Worm (Caenorhabditis elegans): ENCODE data around the gene moma-1.

moma-1 gene

ce11 chrIII:833711-834442 lies 18.3 kb downstream of the moma-1 start (continued):
- TF ChIP-seq nhr-77 (tag; optimal IDR thresholded peaks at IDR 0.05), result peak; percentile 98

- TF ChIP-seq duxl-1 (tag; optimal IDR thresholded peaks at IDR 0.05; ENCODE audit: poor library complexity) (no peak), zfp-2 (tag; optimal IDR thresholded peaks at IDR 0.05) (no peak), nhr-28 (tag; optimal IDR thresholded peaks at IDR 0.05) (peak; percentile 91), nhr-25 (tag; optimal IDR thresholded peaks at IDR 0.05; ENCODE audit: borderline replicate concordance, insufficient read depth) (no peak), saeg-2 (GFP tag; IDR thresholded peaks at IDR 0.05) (no peak), dpl-1 (GFP tag; optimal IDR thresholded peaks at IDR 0.05) (no peak), pqm-1 (tag; optimal IDR thresholded peaks at IDR 0.05) (peak; percentile 84), unc-62 (GFP tag; optimal IDR thresholded peaks at IDR 0.05 in 1 of 2) (peak in 1 of 2 experiments; percentile 79), unc-62 (tag; optimal IDR thresholded peaks at IDR 0.05) (no peak), hlh-30 (tag; optimal IDR thresholded peaks at IDR 0.05; ENCODE audit: insufficient read depth) (peak; percentile 74), php-3 (GFP tag; IDR thresholded peaks at IDR 0.05) (peak; percentile 64), ceh-28 (tag; optimal IDR thresholded peaks at IDR 0.05) (no peak), ces-1 (GFP tag; optimal IDR thresholded peaks at IDR 0.05) (no peak), nhr-6 (tag; optimal IDR thresholded peaks at IDR 0.05) (peak; percentile 83), sdz-12 (GFP tag; optimal IDR thresholded peaks at IDR 0.05) (no peak), F49E8.2 (tag; optimal IDR thresholded peaks at IDR 0.05; ENCODE audit: borderline replicate concordance) (no peak), lin-39 (tag; optimal IDR thresholded peaks at IDR 0.05) (no peak), mxl-3 (GFP tag; optimal IDR thresholded peaks at IDR 0.05) (peak; percentile 32), madf-9 (GFP tag; conservative IDR thresholded peaks at IDR 0.05) (no peak), ctbp-1 (GFP tag; IDR thresholded peaks at IDR 0.05) (no peak), lin-1 (GFP tag; IDR thresholded peaks at IDR 0.05) (peak; percentile 72; the same call in 1 of the 2 replicates), Y105C5A.15 (GFP tag; IDR thresholded peaks at IDR 0.05) (no peak), snpc-1.2 (GFP tag; IDR thresholded peaks at IDR 0.05) (no peak), rbr-2 (tag; optimal IDR thresholded peaks at IDR 0.05) (no peak), snpc-4 (tag; optimal IDR thresholded peaks at IDR 0.05) (no peak), T20F7.1 (GFP tag; optimal IDR thresholded peaks at IDR 0.05) (peak; percentile 38), D1046.2 (GFP tag; IDR thresholded peaks at IDR 0.05) (no peak), ZK337.2 (GFP tag; IDR thresholded peaks at IDR 0.05) (no peak), skn-1 (tag; optimal IDR thresholded peaks at IDR 0.05) (no peak), nhr-11 (tag; optimal IDR thresholded peaks at IDR 0.05) (peak; percentile 33), ztf-7 (tag; optimal IDR thresholded peaks at IDR 0.05) (peak; percentile 7), aly-2 (tag; optimal IDR thresholded peaks at IDR 0.05) (no peak), nhr-237 (tag; optimal IDR thresholded peaks at IDR 0.05) (no peak), fos-1 (tag; optimal IDR thresholded peaks at IDR 0.05) (no peak), ceh-20 (GFP tag; IDR thresholded peaks at IDR 0.05) (no peak), nhr-102 (tag; optimal IDR thresholded peaks at IDR 0.05) (peak; percentile 29), dmd-6 (GFP tag; IDR thresholded peaks at IDR 0.05) (peak; percentile 90), ama-1 (optimal IDR thresholded peaks at IDR 0.05) (no peak), mdt-29 (GFP tag; IDR thresholded peaks at IDR 0.05) (no peak), tra-1 (GFP tag; IDR thresholded peaks at IDR 0.05) (0 out of 2 replicates have a peak, but pooled peaks have one; percentile 41), lin-15B (tag; optimal IDR thresholded peaks at IDR 0.05) (no peak), spr-3 (GFP tag; optimal IDR thresholded peaks at IDR 0.05) (no peak), pha-4 (GFP tag; IDR thresholded peaks at IDR 0.05) (no peak), pha-4 (tag; optimal IDR thresholded peaks at IDR 0.05) (peak; percentile 25), daf-16 (GFP tag; optimal IDR thresholded peaks at IDR 0.05) (no peak), daf-16 (tag; optimal IDR thresholded peaks at IDR 0.05) (peak; percentile 95), spr-1 (tag; optimal IDR thresholded peaks at IDR 0.05) (no peak)
Observed at ce11 chrIII:832855-833504, 19.2 kb downstream of the moma-1 start, which contains the start of gene zip-2. Gene zip-2, plus strand, starts transcription at chrIII:832982.

Measured in whole organism, L4 larva.